Worm (Caenorhabditis elegans) whole organism, L1 larva: ENCODE data around the gene cest-32.
A peak's percentile ranks its signal among the peaks of the same experiment; 100 is the strongest.

ENCODE experiments used
- alr-1 ChIP-seq: fragments of 200-800 bp; sonication (Bioruptor generic); optimal IDR thresholded peaks from 2 replicates; lab custom pipeline; 2018; ENCODE audit warnings: borderline replicate concordance, mild to moderate bottlenecking, missing genetic modification characterization, missing compliant biosample characterization
- dpl-1 ChIP-seq, 3 experiments: fragments of 150-350 bp in 2 of 3; sonication (generic microtip) in 1 of 3; optimal IDR thresholded peaks; 2 replicates each; lab custom pipeline; 2014 to 2017; ENCODE audit warnings: missing biosample characterization in 3 of 3, missing genetic modification characterization in 3 of 3, missing genetic modification reagents in 3 of 3
- mdl-1 ChIP-seq, 2 experiments: fragments of 150-350 bp; optimal IDR thresholded peaks; 2 replicates each; lab custom pipeline; 2014 to 2017; ENCODE audit warnings: missing biosample characterization in 2 of 2, missing genetic modification characterization in 2 of 2, inconsistent platforms in 1 of 2
- mep-1 ChIP-seq: fragments of 150-350 bp; optimal IDR thresholded peaks from 2 replicates; lab custom pipeline; 2014; ENCODE audit warnings: missing biosample characterization, missing genetic modification characterization
- nhr-12 ChIP-seq: sonication (generic microtip); optimal IDR thresholded peaks from 2 replicates; lab custom pipeline; 2017; ENCODE audit warnings: missing biosample characterization, missing genetic modification characterization
- nhr-237 ChIP-seq: fragments of 150-350 bp; optimal IDR thresholded peaks from 2 replicates; lab custom pipeline; 2014; ENCODE audit warnings: missing biosample characterization, missing genetic modification characterization
- nhr-71 ChIP-seq: sonication (generic microtip); optimal IDR thresholded peaks from 2 replicates; lab custom pipeline; 2016; ENCODE audit warnings: mild to moderate bottlenecking, missing genetic modification characterization, moderate library complexity, missing compliant biosample characterization
- nhr-77 ChIP-seq: fragments of 150-350 bp; optimal IDR thresholded peaks from 2 replicates; lab custom pipeline; 2014; ENCODE audit warnings: missing biosample characterization, missing genetic modification characterization
- skn-1 ChIP-seq: fragments of 150-350 bp; optimal IDR thresholded peaks from 2 replicates; lab custom pipeline; 2014; ENCODE audit warnings: missing biosample characterization, missing genetic modification characterization
- snpc-4 ChIP-seq: fragments of 150-350 bp; optimal IDR thresholded peaks from 2 replicates; lab custom pipeline; 2014; ENCODE audit warnings: missing biosample characterization, missing genetic modification characterization
- sox-4 ChIP-seq: sonication (generic microtip); optimal IDR thresholded peaks from 2 replicates; lab custom pipeline; 2016; ENCODE audit warnings: missing genetic modification characterization, missing compliant biosample characterization
- unc-86 ChIP-seq: sonication (generic microtip); optimal IDR thresholded peaks from 2 replicates; lab custom pipeline; 2016; ENCODE audit warnings: missing genetic modification characterization, missing compliant biosample characterization
- unc-98 ChIP-seq: fragments of 200-800 bp; sonication (Bioruptor generic); IDR thresholded peaks from 2 replicates; pipeline ENCODE4 v1.3.6; 2022; ENCODE audit warnings: missing genetic modification characterization, missing compliant biosample characterization

DNA sequence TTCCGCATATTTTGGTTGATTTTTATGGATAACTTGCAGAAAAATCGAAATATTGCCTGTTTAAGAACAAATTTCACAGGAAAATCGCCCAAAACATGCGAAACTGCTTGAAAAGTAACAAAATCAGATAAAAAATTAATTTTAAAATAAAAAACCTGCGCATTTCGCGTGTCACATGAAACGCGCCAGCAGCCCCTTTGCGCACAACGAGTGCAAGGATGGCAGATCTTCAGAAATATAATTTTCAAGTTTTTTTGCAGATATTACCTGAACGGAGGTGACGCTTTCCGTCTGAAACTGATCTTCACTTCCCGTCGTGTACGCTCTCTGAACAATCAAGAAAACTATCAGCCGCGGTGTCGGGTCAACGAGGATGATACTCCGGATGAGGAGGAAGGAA lies 41.3 kb upstream of the cest-32 start:
- TF ChIP-seq sox-4 (tag; lab: Kevin White, UChicago) (peak; percentile 18), skn-1 (tag; lab: Kevin White, UChicago) (peak; percentile 35), nhr-237 (tag; lab: Kevin White, UChicago) (no peak), mep-1 (tag; lab: Kevin White, UChicago) (peak; percentile 75), nhr-77 (no peak), mdl-1 (tag; optimal IDR thresholded peaks at IDR 0.05; lab: Kevin White, UChicago) (peak in 1 of 2 experiments; percentile 32), nhr-71 (peak; percentile 80), dpl-1 (GFP tag; optimal IDR thresholded peaks at IDR 0.05; lab: Kevin White, UChicago) (peak; percentile 71 to 81 (median 81)), unc-86 (peak; percentile 35), snpc-4 (tag; lab: Kevin White, UChicago) (peak; percentile 55), nhr-12 (tag; lab: Kevin White, UChicago) (no peak), alr-1 (tag; lab: Kevin White, UChicago) (no peak), unc-98 (GFP tag; lab: Robert Waterston, UW) (no peak)
